Worm (Caenorhabditis elegans) whole organism, early embryonic: ENCODE measurements around the gene lap-2.

ENCODE experiments used
- B0310.2 ChIP-seq: sonication (generic microtip); optimal IDR thresholded peaks from 2 replicates; lab custom pipeline; 2016; ENCODE audit warnings: mild to moderate bottlenecking, missing genetic modification characterization, missing compliant biosample characterization
- F13C5.2 ChIP-seq: sonication (generic microtip); optimal IDR thresholded peaks from 2 replicates; lab custom pipeline; 2017; ENCODE audit warnings: mild to moderate bottlenecking, missing genetic modification characterization, inconsistent platforms, missing compliant biosample characterization
- aly-1 ChIP-seq: sonication (generic microtip); optimal IDR thresholded peaks from 2 replicates; lab custom pipeline; 2016; ENCODE audit warnings: missing genetic modification characterization, missing compliant biosample characterization
- ama-1 ChIP-seq: fragments of 150-350 bp; optimal IDR thresholded peaks from 2 replicates; lab custom pipeline; 2014
- ceh-13 ChIP-seq: fragments of 200-800 bp; sonication (Bioruptor generic); optimal IDR thresholded peaks from 2 replicates; lab custom pipeline; 2018; ENCODE audit warnings: mild to moderate bottlenecking, missing genetic modification characterization, missing compliant biosample characterization
- ceh-36 ChIP-seq: sonication (generic microtip); optimal IDR thresholded peaks from 2 replicates; lab custom pipeline; 2016; ENCODE audit warnings: missing genetic modification characterization, inconsistent platforms, missing compliant biosample characterization
- ets-7 ChIP-seq: sonication (generic microtip); optimal IDR thresholded peaks from 2 replicates; lab custom pipeline; 2016; ENCODE audit warnings: missing genotype, missing genetic modification characterization, missing compliant biosample characterization
- flt-1 ChIP-seq: fragments of 200-800 bp; sonication (Bioruptor generic); IDR thresholded peaks from 2 replicates; pipeline ENCODE4 v1.3.6; 2022; ENCODE audit warnings: missing genetic modification characterization, missing compliant biosample characterization
- hmbx-1 ChIP-seq: sonication (generic microtip); optimal IDR thresholded peaks from 2 replicates; lab custom pipeline; 2016; ENCODE audit warnings: mild to moderate bottlenecking, missing genetic modification characterization, missing compliant biosample characterization
- hmg-4 ChIP-seq: fragments of 200-800 bp; sonication (Bioruptor generic); optimal IDR thresholded peaks from 2 replicates; lab custom pipeline; 2018; ENCODE audit warnings: mild to moderate bottlenecking, missing genetic modification characterization, missing compliant biosample characterization
- hnd-1 ChIP-seq: sonication (generic microtip); optimal IDR thresholded peaks from 2 replicates; lab custom pipeline; 2016; ENCODE audit warnings: missing genetic modification characterization, missing compliant biosample characterization
- pes-1 ChIP-seq: fragments of 200-800 bp; sonication (Bioruptor generic); IDR thresholded peaks from 2 replicates; pipeline ENCODE4 v1.3.6; 2022; ENCODE audit warnings: missing genetic modification reagents, missing genetic modification characterization, missing compliant biosample characterization
- scrt-1 ChIP-seq: fragments of 200-800 bp; sonication (Bioruptor generic); IDR thresholded peaks from 2 replicates; pipeline ENCODE4 v1.3.6; 2022; ENCODE audit warnings: missing genetic modification characterization, missing compliant biosample characterization
- sea-1 ChIP-seq: fragments of 200-800 bp; sonication (Bioruptor generic); conservative IDR thresholded peaks from 2 replicates; pipeline ENCODE4 v1.3.6; 2022; ENCODE audit warnings: missing genetic modification characterization, missing compliant biosample characterization
- tbx-11 ChIP-seq: fragments of 200-800 bp; sonication (Bioruptor generic); IDR thresholded peaks from 2 replicates; pipeline ENCODE4 v1.3.6; 2022; ENCODE audit warnings: missing genetic modification characterization, missing compliant biosample characterization
- tbx-37 ChIP-seq: fragments of 200-800 bp; sonication (Bioruptor generic); conservative IDR thresholded peaks from 2 replicates; pipeline ENCODE4 v1.3.6; 2022; ENCODE audit warnings: missing genetic modification reagents, missing genetic modification characterization, missing compliant biosample characterization
- tra-4 ChIP-seq: sonication (generic microtip); optimal IDR thresholded peaks from 2 replicates; lab custom pipeline; 2017; ENCODE audit warnings: missing genetic modification characterization, missing compliant biosample characterization

lap-2 gene

ce11 chrV:13070278-13070677 lies 26.8 kb downstream of the lap-2 start:
- TF ChIP-seq tra-4, result no peak
- TF ChIP-seq scrt-1 (GFP tag; lab: Robert Waterston, UW), result no peak
- no peak for TF ChIP-seq hmbx-1
- no peak for TF ChIP-seq F13C5.2 (tag; lab: Kevin White, UChicago)
- TF ChIP-seq hmg-4 (GFP tag; lab: Kevin White, UChicago), result no peak
- no peak for TF ChIP-seq tbx-11 (GFP tag; lab: Robert Waterston, UW)
- TF ChIP-seq ets-7 (tag; lab: Kevin White, UChicago), result no peak
- TF ChIP-seq ceh-36 (tag; lab: Kevin White, UChicago), result no peak
- no peak for TF ChIP-seq aly-1 (tag; lab: Kevin White, UChicago)
- no peak for TF ChIP-seq sea-1 (GFP tag; lab: Robert Waterston, UW)
- TF ChIP-seq hnd-1 (tag; lab: Kevin White, UChicago), result no peak
- no peak for TF ChIP-seq B0310.2
- TF ChIP-seq ama-1 (lab: Kevin White, UChicago), result no peak
- no peak for TF ChIP-seq ceh-13
- TF ChIP-seq pes-1 (GFP tag; lab: Robert Waterston, UW), result no peak
- no peak for TF ChIP-seq tbx-37 (GFP tag; lab: Robert Waterston, UW)
- TF ChIP-seq flt-1, result no peak

ce11 chrV:13071052-13071451 lies 27.5 kb downstream of the lap-2 start, which contains the start of gene C34B4.3:
C34B4.3 (minus strand) TSS chrV:13071152.
- TF ChIP-seq sea-1 (GFP tag; lab: Robert Waterston, UW), result no peak
- no peak for TF ChIP-seq F13C5.2 (tag; lab: Kevin White, UChicago)
- TF ChIP-seq ceh-36 (tag; lab: Kevin White, UChicago), result no peak
- no peak for TF ChIP-seq tra-4

- TF ChIP-seq hmbx-1, result no peak
- no peak for TF ChIP-seq ama-1 (lab: Kevin White, UChicago)
- no peak for TF ChIP-seq sea-1 (GFP tag; lab: Robert Waterston, UW)
- no peak for TF ChIP-seq hnd-1 (tag; lab: Kevin White, UChicago)
- TF ChIP-seq hmg-4 (GFP tag; lab: Kevin White, UChicago), result no peak
- no peak for TF ChIP-seq ceh-13
- TF ChIP-seq tra-4, result no peak
- no peak for TF ChIP-seq B0310.2
- no peak for TF ChIP-seq pes-1 (GFP tag; lab: Robert Waterston, UW)
- no peak for TF ChIP-seq tbx-37 (GFP tag; lab: Robert Waterston, UW)
- TF ChIP-seq F13C5.2 (tag; lab: Kevin White, UChicago), result no peak
- no peak for TF ChIP-seq aly-1 (tag; lab: Kevin White, UChicago)
- TF ChIP-seq scrt-1 (GFP tag; lab: Robert Waterston, UW), result no peak
- no peak for TF ChIP-seq ceh-36 (tag; lab: Kevin White, UChicago)
- no peak for TF ChIP-seq flt-1
- TF ChIP-seq ets-7 (tag; lab: Kevin White, UChicago), result no peak
- no peak for TF ChIP-seq tbx-11 (GFP tag; lab: Robert Waterston, UW)
Measured at ce11 chrV:13073145-13073544, 29.6 kb downstream of the lap-2 start.

DNA sequence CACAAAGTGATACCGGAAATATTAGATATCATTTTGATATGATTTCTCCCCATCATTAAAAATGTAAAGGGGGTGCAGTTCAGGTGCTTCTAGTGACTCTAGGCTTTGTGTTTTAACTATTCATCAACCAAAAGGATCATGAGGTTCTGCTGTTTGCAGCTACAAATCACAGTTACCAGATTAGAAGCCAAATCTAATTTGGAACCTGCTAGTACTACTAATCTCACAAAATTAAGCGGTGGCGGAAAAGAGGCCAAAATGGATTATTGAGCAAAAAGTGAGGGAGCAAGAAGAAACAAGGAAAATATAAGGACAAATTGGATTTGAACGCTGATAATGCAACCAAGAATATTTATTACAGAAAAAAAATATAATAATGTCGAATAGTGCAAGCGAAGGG lies 30.6 kb downstream of the lap-2 start:
- no peak for TF ChIP-seq hmbx-1
- no peak for TF ChIP-seq hmg-4 (GFP tag; lab: Kevin White, UChicago)
- TF ChIP-seq tra-4, result no peak
- no peak for TF ChIP-seq aly-1 (tag; lab: Kevin White, UChicago)
- no peak for TF ChIP-seq tbx-11 (GFP tag; lab: Robert Waterston, UW)
- no peak for TF ChIP-seq ceh-36 (tag; lab: Kevin White, UChicago)
- TF ChIP-seq sea-1 (GFP tag; lab: Robert Waterston, UW), result no peak
- TF ChIP-seq B0310.2, result no peak
- no peak for TF ChIP-seq tbx-37 (GFP tag; lab: Robert Waterston, UW)
- no peak for TF ChIP-seq ceh-13
- no peak for TF ChIP-seq F13C5.2 (tag; lab: Kevin White, UChicago)
- TF ChIP-seq ets-7 (tag; lab: Kevin White, UChicago), result no peak
- no peak for TF ChIP-seq flt-1

- TF ChIP-seq B0310.2 (no peak), tra-4 (no peak), sea-1 (GFP tag; lab: Robert Waterston, UW) (no peak), ama-1 (lab: Kevin White, UChicago) (no peak), pes-1 (GFP tag; lab: Robert Waterston, UW) (no peak)
Measured at ce11 chrV:13075432-13075831, 31.9 kb downstream of the lap-2 start.

DNA sequence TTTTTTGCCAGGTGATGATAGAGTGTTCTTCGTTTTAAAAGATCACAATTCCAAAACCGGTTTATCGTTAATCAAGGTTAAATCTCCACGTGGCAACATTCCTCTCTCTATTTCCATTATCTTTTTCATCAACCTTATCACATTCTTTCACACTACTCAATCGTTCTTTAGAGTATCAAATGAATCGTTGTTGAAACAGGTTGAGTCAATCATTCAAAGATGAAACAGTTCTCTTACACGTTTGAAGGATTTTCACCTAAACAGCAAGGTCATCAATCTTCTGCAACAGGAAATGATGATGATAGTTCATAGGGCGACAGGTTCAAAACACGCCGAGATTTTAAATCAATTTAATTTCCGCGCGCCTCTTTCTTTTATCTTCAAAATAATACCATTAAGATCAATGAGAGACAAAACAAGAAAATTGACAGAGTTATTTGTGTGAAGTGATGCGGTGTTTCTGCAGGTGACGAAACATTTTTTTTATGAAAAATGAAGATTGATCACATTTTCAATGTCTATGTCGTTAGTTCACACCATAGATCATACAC lies 37.8 kb downstream of the lap-2 start:
- no peak for TF ChIP-seq ceh-36 (tag; lab: Kevin White, UChicago)
- no peak for TF ChIP-seq flt-1
- TF ChIP-seq tra-4, result no peak
- no peak for TF ChIP-seq tbx-37 (GFP tag; lab: Robert Waterston, UW)
- no peak for TF ChIP-seq sea-1 (GFP tag; lab: Robert Waterston, UW)
- TF ChIP-seq ceh-13, result no peak
- no peak for TF ChIP-seq hmbx-1
- no peak for TF ChIP-seq scrt-1 (GFP tag; lab: Robert Waterston, UW)

ce11 chrV:13082442-13083126 lies 39.1 kb downstream of the lap-2 start, which contains the start of gene C34B4.2:
C34B4.2 (plus strand) TSS chrV:13083055.
- TF ChIP-seq ceh-36 (tag; lab: Kevin White, UChicago) (no peak), ets-7 (tag; lab: Kevin White, UChicago) (no peak), sea-1 (GFP tag; lab: Robert Waterston, UW) (no peak), tra-4 (no peak)
